Worm (Caenorhabditis elegans) whole organism, L3 larva: Measurements from ENCODE around the gene F11G11.14.
A peak's percentile ranks its signal among the peaks of the same experiment; 100 is the strongest.
"Not testable (repeated sequence)": the region's sequence is repeated elsewhere in the genome, so short reads cannot be mapped to it uniquely, and the experiment has no call there.

Experiments
- R02D3.7 ChIP-seq: fragments of 150-350 bp; optimal IDR thresholded peaks from 2 replicates; lab custom pipeline; 2014; ENCODE audit warnings: missing biosample characterization, missing genetic modification characterization
- ZK546.5 ChIP-seq: sonication (generic microtip); optimal IDR thresholded peaks from 2 replicates; lab custom pipeline; 2017; ENCODE audit warnings: missing biosample characterization, missing genetic modification characterization
- aly-2 ChIP-seq: fragments of 150-350 bp; optimal IDR thresholded peaks from 2 replicates; lab custom pipeline; 2014; ENCODE audit warnings: missing biosample characterization, missing genetic modification characterization
- ama-1 ChIP-seq: fragments of 150-350 bp; optimal IDR thresholded peaks from 2 replicates; lab custom pipeline; 2018
- ceh-16 ChIP-seq: sonication (generic microtip); optimal IDR thresholded peaks from 2 replicates; lab custom pipeline; 2017; ENCODE audit warnings: missing biosample characterization, missing genetic modification characterization
- ceh-28 ChIP-seq: fragments of 150-350 bp; optimal IDR thresholded peaks from 2 replicates; lab custom pipeline; 2014; ENCODE audit warnings: missing biosample characterization, missing genetic modification reagents, missing genetic modification characterization
- ceh-82 ChIP-seq: fragments of 150-350 bp; optimal IDR thresholded peaks from 2 replicates; lab custom pipeline; 2014; ENCODE audit warnings: missing biosample characterization, missing genetic modification characterization
- ceh-9 ChIP-seq: sonication (generic microtip); optimal IDR thresholded peaks from 2 replicates; lab custom pipeline; 2018; ENCODE audit warnings: missing biosample characterization, missing genetic modification characterization
- daf-12 ChIP-seq: fragments of 150-350 bp; optimal IDR thresholded peaks from 2 replicates; lab custom pipeline; 2014; ENCODE audit warnings: missing biosample characterization, missing genetic modification reagents, missing genetic modification characterization
- egl-27 ChIP-seq: sonication (generic microtip); optimal IDR thresholded peaks from 4 replicates; lab custom pipeline; 2017; ENCODE audit warnings: missing biosample characterization, missing genetic modification reagents, missing genetic modification characterization
- egl-5 ChIP-seq: fragments of 150-350 bp; optimal IDR thresholded peaks from 2 replicates; lab custom pipeline; 2017; ENCODE audit warnings: missing biosample characterization, missing genetic modification reagents, missing genetic modification characterization, inconsistent platforms
- elt-1 ChIP-seq: fragments of 150-350 bp; optimal IDR thresholded peaks from 2 replicates; lab custom pipeline; 2014; ENCODE audit warnings: missing biosample characterization, missing genetic modification characterization
- elt-2 ChIP-seq: sonication (generic microtip); optimal IDR thresholded peaks from 2 replicates; lab custom pipeline; 2016; ENCODE audit warnings: missing genetic modification reagents, mild to moderate bottlenecking, missing genetic modification characterization, missing compliant biosample characterization
- elt-3 ChIP-seq, 3 experiments: fragments of 150-350 bp in 1 of 3; sonication (generic microtip) in 2 of 3; optimal IDR thresholded peaks; 2 replicates in 2 of 3; 4 replicates in 1 of 3; lab custom pipeline; 2014 to 2017; ENCODE audit warnings: missing biosample characterization in 3 of 3, missing genetic modification characterization in 3 of 3
- eor-1 ChIP-seq, 2 experiments: fragments of 150-350 bp; optimal IDR thresholded peaks; 2 replicates each; lab custom pipeline; 2014 to 2018; ENCODE audit warnings: missing biosample characterization in 2 of 2, missing genetic modification characterization in 2 of 2
- fkh-10 ChIP-seq: sonication (generic microtip); optimal IDR thresholded peaks from 2 replicates; lab custom pipeline; 2017; ENCODE audit warnings: missing biosample characterization, missing genetic modification reagents, missing genetic modification characterization
- fkh-2 ChIP-seq: fragments of 150-350 bp; optimal IDR thresholded peaks from 2 replicates; lab custom pipeline; 2014; ENCODE audit warnings: missing biosample characterization, missing genetic modification reagents, missing genetic modification characterization
- fos-1 ChIP-seq: fragments of 150-350 bp; optimal IDR thresholded peaks from 2 replicates; lab custom pipeline; 2014; ENCODE audit warnings: missing biosample characterization, missing genetic modification characterization
- hmg-11 ChIP-seq: sonication (generic microtip); optimal IDR thresholded peaks from 2 replicates; lab custom pipeline; 2016; ENCODE audit warnings: missing genetic modification characterization, missing compliant biosample characterization
- jun-1 ChIP-seq: fragments of 150-350 bp; optimal IDR thresholded peaks from 2 replicates; lab custom pipeline; 2014; ENCODE audit warnings: missing biosample characterization, missing genetic modification reagents, missing genetic modification characterization
- lin-15B ChIP-seq: fragments of 150-350 bp; optimal IDR thresholded peaks from 2 replicates; lab custom pipeline; 2014; ENCODE audit warnings: missing biosample characterization, missing genetic modification characterization
- lin-39 ChIP-seq: fragments of 150-350 bp; optimal IDR thresholded peaks from 2 replicates; lab custom pipeline; 2018; ENCODE audit warnings: missing biosample characterization, missing genetic modification reagents, missing genetic modification characterization
- lsy-12 ChIP-seq: sonication (generic microtip); optimal IDR thresholded peaks from 2 replicates; lab custom pipeline; 2016; ENCODE audit warnings: mild to moderate bottlenecking, missing genetic modification characterization, missing compliant biosample characterization
- mdl-1 ChIP-seq: fragments of 150-350 bp; optimal IDR thresholded peaks from 2 replicates; lab custom pipeline; 2014; ENCODE audit warnings: missing biosample characterization, missing genetic modification characterization
- mml-1 ChIP-seq: fragments of 150-350 bp; sonication (generic microtip); optimal IDR thresholded peaks from 3 replicates; lab custom pipeline; 2014; ENCODE audit warnings: missing biosample characterization, missing genetic modification characterization
- nfya-1 ChIP-seq: sonication (generic microtip); optimal IDR thresholded peaks from 2 replicates; lab custom pipeline; 2017; ENCODE audit warnings: missing genetic modification characterization, mild to moderate bottlenecking, missing compliant biosample characterization, antibody characterized with exemption, moderate library complexity; ENCODE audit not compliant: insufficient read depth
- nhr-11 ChIP-seq: fragments of 150-350 bp; optimal IDR thresholded peaks from 2 replicates; lab custom pipeline; 2014; ENCODE audit warnings: missing biosample characterization, missing genetic modification characterization
- nhr-12 ChIP-seq: fragments of 150-350 bp; optimal IDR thresholded peaks from 2 replicates; lab custom pipeline; 2014; ENCODE audit warnings: missing biosample characterization, missing genetic modification characterization
- nhr-23 ChIP-seq: fragments of 150-350 bp; optimal IDR thresholded peaks from 2 replicates; lab custom pipeline; 2014; ENCODE audit warnings: missing biosample characterization, missing genetic modification reagents, missing genetic modification characterization
- nhr-237 ChIP-seq: fragments of 150-350 bp; optimal IDR thresholded peaks from 2 replicates; lab custom pipeline; 2014; ENCODE audit warnings: missing biosample characterization, missing genetic modification characterization
- nhr-25 ChIP-seq: sonication (generic microtip); optimal IDR thresholded peaks from 2 replicates; lab custom pipeline; 2017; ENCODE audit warnings: missing biosample characterization, missing genetic modification characterization
- nhr-28 ChIP-seq: fragments of 150-350 bp; optimal IDR thresholded peaks from 2 replicates; lab custom pipeline; 2014; ENCODE audit warnings: missing biosample characterization, missing genetic modification characterization
- nhr-43 ChIP-seq: sonication (generic microtip); optimal IDR thresholded peaks from 2 replicates; lab custom pipeline; 2016; ENCODE audit warnings: mild to moderate bottlenecking, missing genetic modification characterization, missing compliant biosample characterization; ENCODE audit not compliant: poor library complexity, severe bottlenecking
- nhr-67 ChIP-seq: fragments of 150-350 bp; optimal IDR thresholded peaks from 2 replicates; lab custom pipeline; 2014; ENCODE audit warnings: missing biosample characterization, missing genetic modification characterization
- nhr-76 ChIP-seq: fragments of 150-350 bp; sonication (generic microtip); optimal IDR thresholded peaks from 5 replicates; lab custom pipeline; 2014; ENCODE audit warnings: missing biosample characterization, missing genetic modification characterization
- nhr-77 ChIP-seq: fragments of 150-350 bp; optimal IDR thresholded peaks from 2 replicates; lab custom pipeline; 2014; ENCODE audit warnings: missing biosample characterization, missing genetic modification characterization
- pha-4 ChIP-seq: fragments of 150-350 bp; optimal IDR thresholded peaks from 2 replicates; lab custom pipeline; 2014; ENCODE audit warnings: missing biosample characterization, missing genetic modification reagents, missing genetic modification characterization
- pqm-1 ChIP-seq: fragments of 150-350 bp; optimal IDR thresholded peaks from 2 replicates; lab custom pipeline; 2017; ENCODE audit warnings: missing biosample characterization, missing genetic modification characterization, inconsistent platforms
- sea-2 ChIP-seq: fragments of 150-350 bp; sonication (generic microtip); optimal IDR thresholded peaks from 4 replicates; lab custom pipeline; 2014; ENCODE audit warnings: missing biosample characterization, missing genetic modification reagents, missing genetic modification characterization
- skn-1 ChIP-seq: fragments of 150-350 bp; optimal IDR thresholded peaks from 2 replicates; lab custom pipeline; 2014; ENCODE audit warnings: missing biosample characterization, missing genetic modification characterization
- snpc-4 ChIP-seq: fragments of 150-350 bp; optimal IDR thresholded peaks from 2 replicates; lab custom pipeline; 2014; ENCODE audit warnings: missing biosample characterization, missing genetic modification characterization
- tbx-2 ChIP-seq: sonication (generic microtip); optimal IDR thresholded peaks from 2 replicates; lab custom pipeline; 2016; ENCODE audit warnings: mild to moderate bottlenecking, missing genetic modification characterization, missing compliant biosample characterization
- unc-39 ChIP-seq: sonication (generic microtip); optimal IDR thresholded peaks from 4 replicates; lab custom pipeline; 2017; ENCODE audit warnings: missing biosample characterization, missing genetic modification characterization
- unc-62 ChIP-seq: fragments of 150-350 bp; sonication (generic microtip); optimal IDR thresholded peaks from 4 replicates; lab custom pipeline; 2014; ENCODE audit warnings: missing biosample characterization, missing genetic modification reagents, missing genetic modification characterization
- zag-1 ChIP-seq: fragments of 150-350 bp; optimal IDR thresholded peaks from 2 replicates; lab custom pipeline; 2014; ENCODE audit warnings: missing biosample characterization, missing genetic modification characterization
- ztf-11 ChIP-seq: fragments of 150-350 bp; optimal IDR thresholded peaks from 2 replicates; lab custom pipeline; 2014; ENCODE audit warnings: missing biosample characterization, missing genetic modification characterization
- ztf-4 ChIP-seq: fragments of 150-350 bp; optimal IDR thresholded peaks from 2 replicates; lab custom pipeline; 2014; ENCODE audit warnings: missing biosample characterization, missing genetic modification characterization

Gene F11G11.14

ce11 chrII:4842143-4842658 is 21.3 kb upstream of the F11G11.14 start, which contains the start of the genes T23B7.2 and nspd-4:
Gene T23B7.2 (minus strand): TSS chrII:4842243.
Gene nspd-4 (plus strand): TSS chrII:4842608.
- not testable (repeated sequence) for TF ChIP-seq nhr-67 (tag; lab: Kevin White, UChicago); mml-1 (tag; lab: Kevin White, UChicago); ama-1 (lab: Kevin White, UChicago)

DNA sequence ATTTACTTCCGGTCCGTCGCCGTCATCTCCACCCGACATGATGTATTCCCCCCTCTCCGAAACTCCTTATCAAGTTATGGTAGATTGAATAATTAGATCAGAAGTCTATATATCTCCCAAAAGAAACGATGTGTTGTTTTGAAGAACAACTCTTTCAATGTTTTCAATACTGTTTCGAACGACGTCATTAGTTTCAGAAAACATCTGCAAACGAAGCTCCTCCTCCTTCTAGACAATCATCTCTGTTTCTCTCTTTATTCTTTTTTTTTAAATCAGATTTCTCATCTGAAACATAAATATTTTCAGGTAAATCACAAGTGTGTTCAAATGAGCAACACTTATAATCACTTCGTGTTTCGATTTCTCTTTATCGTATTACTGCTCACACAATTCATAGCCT is 13.6 kb upstream of the F11G11.14 start, which contains the start of gene T23B7.3:
T23B7.3 (plus strand) TSS at position 301 of the 400 bp plus-strand sequence.
- TF ChIP-seq unc-62 (no peak), nhr-237 (no peak), elt-2 (no peak), mdl-1 (tag; lab: Kevin White, UChicago) (no peak), fos-1 (no peak), jun-1 (tag; lab: Kevin White, UChicago) (no peak), R02D3.7 (tag; lab: Kevin White, UChicago) (no peak), fkh-10 (GFP tag; lab: Kevin White, UChicago) (no peak), nfya-1 (no peak)
- TF ChIP-seq, all 47 proteins: peak for 0

ce11 chrII:4851594-4852106 is 11.8 kb upstream of the F11G11.14 start, which contains the start of gene dnj-9:
Gene dnj-9 (plus strand): TSS chrII:4852056.
- TF ChIP-seq ceh-16 (no peak), ceh-82 (peak; percentile 31), eor-1 (tag; optimal IDR thresholded peaks at IDR 0.05; lab: Kevin White, UChicago) (peak in 1 of 2 experiments; percentile 1), ztf-11 (tag; lab: Kevin White, UChicago) (no peak), fkh-10 (GFP tag; lab: Kevin White, UChicago) (peak; percentile 77), fkh-2 (tag; lab: Kevin White, UChicago) (no peak), elt-1 (tag; lab: Kevin White, UChicago) (peak; percentile 74), nhr-11 (tag; lab: Kevin White, UChicago) (peak; percentile 58), egl-5 (tag; lab: Kevin White, UChicago) (peak; percentile 84), nfya-1 (peak; percentile 93), mml-1 (tag; lab: Kevin White, UChicago) (no peak), sea-2 (GFP tag; lab: Kevin White, UChicago) (no peak), aly-2 (no peak), ceh-9 (tag; lab: Kevin White, UChicago) (no peak), mdl-1 (tag; lab: Kevin White, UChicago) (no peak), tbx-2 (tag; lab: Kevin White, UChicago) (peak; percentile 94), ztf-4 (peak; percentile 63), pha-4 (tag; lab: Kevin White, UChicago) (peak; percentile 97), nhr-67 (tag; lab: Kevin White, UChicago) (no peak), ama-1 (lab: Kevin White, UChicago) (peak; percentile 75), egl-27 (tag; lab: Kevin White, UChicago) (peak; percentile 0), nhr-25 (tag; lab: Kevin White, UChicago) (peak; percentile 93), nhr-12 (tag; lab: Kevin White, UChicago) (no peak), nhr-23 (tag; lab: Kevin White, UChicago) (peak; percentile 99), elt-3 (tag; optimal IDR thresholded peaks at IDR 0.05; lab: Kevin White, UChicago) (no peak), lin-39 (peak; percentile 49), lin-15B (tag; lab: Kevin White, UChicago) (peak; percentile 91), R02D3.7 (tag; lab: Kevin White, UChicago) (peak; percentile 86), daf-12 (tag; lab: Kevin White, UChicago) (peak; percentile 17), pqm-1 (tag; lab: Kevin White, UChicago) (peak; percentile 39), ceh-28 (tag; lab: Kevin White, UChicago) (peak; percentile 84), unc-39 (tag; lab: Kevin White, UChicago) (no peak), zag-1 (tag; lab: Kevin White, UChicago) (peak; percentile 40), nhr-43 (peak; percentile 95), nhr-28 (no peak), skn-1 (peak; percentile 88), ZK546.5 (tag; lab: Kevin White, UChicago) (peak; percentile 48), hmg-11 (tag; lab: Kevin White, UChicago) (peak; percentile 75), unc-62 (peak; percentile 40), nhr-76 (tag; lab: Kevin White, UChicago) (no peak), nhr-77 (tag; lab: Kevin White, UChicago) (peak; percentile 29), nhr-237 (no peak), fos-1 (peak; percentile 29), elt-2 (peak; percentile 91), snpc-4 (peak; percentile 92), jun-1 (tag; lab: Kevin White, UChicago) (peak; percentile 94), lsy-12 (tag; lab: Kevin White, UChicago) (peak; percentile 93)
